Worm (Caenorhabditis elegans): ENCODE results near the gene F53F4.15.

The F53F4.15 gene

ce11 chrV:13654394-13654792, 33.6 kb downstream of the F53F4.15 start:
- no peak for TF ChIP-seq ZK546.5 (tag; optimal IDR thresholded peaks at IDR 0.05)
- TF ChIP-seq unc-55 (GFP tag; optimal IDR thresholded peaks at IDR 0.05), result peak; percentile 18

- TF ChIP-seq C34F6.9 (tag; optimal IDR thresholded peaks at IDR 0.05) (peak; percentile 88), lin-39 (tag; optimal IDR thresholded peaks at IDR 0.05) (no peak), nhr-25 (tag; optimal IDR thresholded peaks at IDR 0.05) (peak; percentile 62), ztf-11 (tag; optimal IDR thresholded peaks at IDR 0.05) (no peak), skn-1 (tag; optimal IDR thresholded peaks at IDR 0.05) (peak; percentile 32), mab-5 (tag; optimal IDR thresholded peaks at IDR 0.05) (peak; percentile 38), crh-2 (tag; optimal IDR thresholded peaks at IDR 0.05) (peak; percentile 93), F13H6.1 (tag; optimal IDR thresholded peaks at IDR 0.05) (peak; percentile 80), unc-62 (GFP tag; optimal IDR thresholded peaks at IDR 0.05) (no peak), snpc-4 (tag; optimal IDR thresholded peaks at IDR 0.05) (peak; percentile 52), zag-1 (tag; optimal IDR thresholded peaks at IDR 0.05) (peak; percentile 90), sma-9 (GFP tag; optimal IDR thresholded peaks at IDR 0.05) (peak; percentile 39), sma-9 (tag; optimal IDR thresholded peaks at IDR 0.05) (no peak), ceh-16 (tag; optimal IDR thresholded peaks at IDR 0.05) (peak; percentile 40), unc-55 (GFP tag; optimal IDR thresholded peaks at IDR 0.05) (peak; percentile 92), Y55F3AM.14 (GFP tag; optimal IDR thresholded peaks at IDR 0.05) (peak; percentile 53), ama-1 (optimal IDR thresholded peaks at IDR 0.05) (peak; percentile 76), peb-1 (tag; optimal IDR thresholded peaks at IDR 0.05) (no peak), nhr-21 (tag; optimal IDR thresholded peaks at IDR 0.05) (peak; percentile 54), nhr-10 (tag; optimal IDR thresholded peaks at IDR 0.05) (no peak), fos-1 (tag; optimal IDR thresholded peaks at IDR 0.05) (peak; percentile 66), sem-4 (tag; optimal IDR thresholded peaks at IDR 0.05) (peak; percentile 90), lsy-2 (tag; optimal IDR thresholded peaks at IDR 0.05) (peak; percentile 39 to 80), nhr-129 (tag; optimal IDR thresholded peaks at IDR 0.05) (peak; percentile 89), ztf-4 (tag; optimal IDR thresholded peaks at IDR 0.05) (peak; percentile 69), aly-2 (tag; optimal IDR thresholded peaks at IDR 0.05) (no peak), blmp-1 (tag; optimal IDR thresholded peaks at IDR 0.05; ENCODE audit: insufficient read depth) (peak; percentile 90), egl-27 (tag; optimal IDR thresholded peaks at IDR 0.05) (peak; percentile 50), mdl-1 (tag; optimal IDR thresholded peaks at IDR 0.05) (peak; percentile 48 to 61), lin-13 (GFP tag; optimal IDR thresholded peaks at IDR 0.05) (peak; percentile 72)
Observed at ce11 chrV:13655202-13655764, 34.5 kb downstream of the F53F4.15 start.

ce11 chrV:13656346-13657254, 35.8 kb downstream of the F53F4.15 start:
- TF ChIP-seq mdl-1 (tag; optimal IDR thresholded peaks at IDR 0.05) (peak; percentile 44 to 75), lin-11 (tag; optimal IDR thresholded peaks at IDR 0.05) (no peak), elt-1 (tag; optimal IDR thresholded peaks at IDR 0.05) (no peak), lin-39 (tag; optimal IDR thresholded peaks at IDR 0.05) (no peak), nhr-77 (tag; optimal IDR thresholded peaks at IDR 0.05) (no peak), gmeb-1 (tag; optimal IDR thresholded peaks at IDR 0.05) (peak; percentile 48), Y55F3AM.14 (GFP tag; optimal IDR thresholded peaks at IDR 0.05) (peak; percentile 21), sma-9 (GFP tag; optimal IDR thresholded peaks at IDR 0.05) (peak; percentile 85), sma-9 (tag; optimal IDR thresholded peaks at IDR 0.05) (no peak), skn-1 (tag; optimal IDR thresholded peaks at IDR 0.05) (peak; percentile 43), blmp-1 (tag; optimal IDR thresholded peaks at IDR 0.05; ENCODE audit: insufficient read depth) (peak; percentile 93), nhr-25 (tag; optimal IDR thresholded peaks at IDR 0.05) (peak; percentile 90), ztf-4 (tag; optimal IDR thresholded peaks at IDR 0.05) (peak; percentile 53), ztf-11 (tag; optimal IDR thresholded peaks at IDR 0.05) (no peak), nhr-23 (tag; optimal IDR thresholded peaks at IDR 0.05) (no peak), sma-3 (GFP tag; optimal IDR thresholded peaks at IDR 0.05) (peak; percentile 90), unc-55 (GFP tag; optimal IDR thresholded peaks at IDR 0.05) (no peak), nhr-129 (tag; optimal IDR thresholded peaks at IDR 0.05) (peak; percentile 75), mab-5 (tag; optimal IDR thresholded peaks at IDR 0.05) (no peak), crh-2 (tag; optimal IDR thresholded peaks at IDR 0.05) (peak; percentile 65), nhr-21 (tag; optimal IDR thresholded peaks at IDR 0.05) (peak; percentile 97), aly-2 (tag; optimal IDR thresholded peaks at IDR 0.05) (no peak), sem-4 (tag; optimal IDR thresholded peaks at IDR 0.05) (no peak), fos-1 (tag; optimal IDR thresholded peaks at IDR 0.05) (peak; percentile 89), lsy-2 (tag; optimal IDR thresholded peaks at IDR 0.05) (peak in 1 of 2 experiments; percentile 60), alr-1 (tag; optimal IDR thresholded peaks at IDR 0.05) (peak; percentile 68), mbf-1 (tag; optimal IDR thresholded peaks at IDR 0.05) (no peak), nhr-11 (tag; optimal IDR thresholded peaks at IDR 0.05) (no peak), elt-3 (tag; optimal IDR thresholded peaks at IDR 0.05) (no peak), F13H6.1 (tag; optimal IDR thresholded peaks at IDR 0.05) (peak; percentile 83), ceh-82 (tag; optimal IDR thresholded peaks at IDR 0.05) (no peak), ama-1 (optimal IDR thresholded peaks at IDR 0.05) (peak; percentile 69), snpc-4 (tag; optimal IDR thresholded peaks at IDR 0.05) (peak; percentile 43), peb-1 (tag; optimal IDR thresholded peaks at IDR 0.05) (no peak), nhr-10 (tag; optimal IDR thresholded peaks at IDR 0.05) (no peak), ztf-1 (GFP tag; conservative IDR thresholded peaks at IDR 0.05) (no peak), egl-27 (tag; optimal IDR thresholded peaks at IDR 0.05) (peak; percentile 39), R02D3.7 (tag; optimal IDR thresholded peaks at IDR 0.05) (no peak)
